Worm (Caenorhabditis elegans): ENCODE results near the gene Y4C6A.4.

ce11 chrIV:5415696-5416095 is 37.1 kb upstream of the Y4C6A.4 start, which contains the start of gene spp-7:
- no peak for TF ChIP-seq flt-1 (GFP tag; IDR thresholded peaks at IDR 0.05)
- TF ChIP-seq med-1 (GFP tag; optimal IDR thresholded peaks at IDR 0.05; ENCODE audit: insufficient read depth) = no peak
- no peak for TF ChIP-seq T22C8.4 (GFP tag; IDR thresholded peaks at IDR 0.05)
- no peak for TF ChIP-seq cog-1 (tag; optimal IDR thresholded peaks at IDR 0.05)

Data from whole organism, midembryonic.